Worm (Caenorhabditis elegans) whole organism, L3 larva: ENCODE measurements around the gene R05A10.4.

Experiments
- aly-2 ChIP-seq: fragments of 150-350 bp; optimal IDR thresholded peaks from 2 replicates; lab custom pipeline; 2014; ENCODE audit warnings: missing biosample characterization, missing genetic modification characterization
- ama-1 ChIP-seq: fragments of 150-350 bp; optimal IDR thresholded peaks from 2 replicates; lab custom pipeline; 2018
- ceh-16 ChIP-seq: sonication (generic microtip); optimal IDR thresholded peaks from 2 replicates; lab custom pipeline; 2017; ENCODE audit warnings: missing biosample characterization, missing genetic modification characterization
- ceh-28 ChIP-seq: fragments of 150-350 bp; optimal IDR thresholded peaks from 2 replicates; lab custom pipeline; 2014; ENCODE audit warnings: missing biosample characterization, missing genetic modification reagents, missing genetic modification characterization
- ceh-82 ChIP-seq: fragments of 150-350 bp; optimal IDR thresholded peaks from 2 replicates; lab custom pipeline; 2014; ENCODE audit warnings: missing biosample characterization, missing genetic modification characterization
- ceh-9 ChIP-seq: sonication (generic microtip); optimal IDR thresholded peaks from 2 replicates; lab custom pipeline; 2018; ENCODE audit warnings: missing biosample characterization, missing genetic modification characterization
- egl-27 ChIP-seq: sonication (generic microtip); optimal IDR thresholded peaks from 4 replicates; lab custom pipeline; 2017; ENCODE audit warnings: missing biosample characterization, missing genetic modification reagents, missing genetic modification characterization
- egl-5 ChIP-seq: fragments of 150-350 bp; optimal IDR thresholded peaks from 2 replicates; lab custom pipeline; 2017; ENCODE audit warnings: missing biosample characterization, missing genetic modification reagents, missing genetic modification characterization, inconsistent platforms
- elt-1 ChIP-seq: fragments of 150-350 bp; optimal IDR thresholded peaks from 2 replicates; lab custom pipeline; 2014; ENCODE audit warnings: missing biosample characterization, missing genetic modification characterization
- elt-2 ChIP-seq: sonication (generic microtip); optimal IDR thresholded peaks from 2 replicates; lab custom pipeline; 2016; ENCODE audit warnings: missing genetic modification reagents, mild to moderate bottlenecking, missing genetic modification characterization, missing compliant biosample characterization
- elt-3 ChIP-seq, 3 experiments: fragments of 150-350 bp in 1 of 3; sonication (generic microtip) in 2 of 3; optimal IDR thresholded peaks; 2 replicates in 2 of 3; 4 replicates in 1 of 3; lab custom pipeline; 2014 to 2017; ENCODE audit warnings: missing biosample characterization in 3 of 3, missing genetic modification characterization in 3 of 3
- eor-1 ChIP-seq, 2 experiments: fragments of 150-350 bp; optimal IDR thresholded peaks; 2 replicates each; lab custom pipeline; 2014 to 2018; ENCODE audit warnings: missing biosample characterization in 2 of 2, missing genetic modification characterization in 2 of 2
- fos-1 ChIP-seq: fragments of 150-350 bp; optimal IDR thresholded peaks from 2 replicates; lab custom pipeline; 2014; ENCODE audit warnings: missing biosample characterization, missing genetic modification characterization
- hmg-11 ChIP-seq: sonication (generic microtip); optimal IDR thresholded peaks from 2 replicates; lab custom pipeline; 2016; ENCODE audit warnings: missing genetic modification characterization, missing compliant biosample characterization
- lin-39 ChIP-seq: fragments of 150-350 bp; optimal IDR thresholded peaks from 2 replicates; lab custom pipeline; 2018; ENCODE audit warnings: missing biosample characterization, missing genetic modification reagents, missing genetic modification characterization
- lsy-12 ChIP-seq: sonication (generic microtip); optimal IDR thresholded peaks from 2 replicates; lab custom pipeline; 2016; ENCODE audit warnings: mild to moderate bottlenecking, missing genetic modification characterization, missing compliant biosample characterization
- mdl-1 ChIP-seq: fragments of 150-350 bp; optimal IDR thresholded peaks from 2 replicates; lab custom pipeline; 2014; ENCODE audit warnings: missing biosample characterization, missing genetic modification characterization
- nfya-1 ChIP-seq: sonication (generic microtip); optimal IDR thresholded peaks from 2 replicates; lab custom pipeline; 2017; ENCODE audit warnings: missing genetic modification characterization, mild to moderate bottlenecking, missing compliant biosample characterization, antibody characterized with exemption, moderate library complexity; ENCODE audit not compliant: insufficient read depth
- nhr-11 ChIP-seq: fragments of 150-350 bp; optimal IDR thresholded peaks from 2 replicates; lab custom pipeline; 2014; ENCODE audit warnings: missing biosample characterization, missing genetic modification characterization
- nhr-12 ChIP-seq: fragments of 150-350 bp; optimal IDR thresholded peaks from 2 replicates; lab custom pipeline; 2014; ENCODE audit warnings: missing biosample characterization, missing genetic modification characterization
- nhr-23 ChIP-seq: fragments of 150-350 bp; optimal IDR thresholded peaks from 2 replicates; lab custom pipeline; 2014; ENCODE audit warnings: missing biosample characterization, missing genetic modification reagents, missing genetic modification characterization
- nhr-25 ChIP-seq: sonication (generic microtip); optimal IDR thresholded peaks from 2 replicates; lab custom pipeline; 2017; ENCODE audit warnings: missing biosample characterization, missing genetic modification characterization
- nhr-28 ChIP-seq: fragments of 150-350 bp; optimal IDR thresholded peaks from 2 replicates; lab custom pipeline; 2014; ENCODE audit warnings: missing biosample characterization, missing genetic modification characterization
- nhr-43 ChIP-seq: sonication (generic microtip); optimal IDR thresholded peaks from 2 replicates; lab custom pipeline; 2016; ENCODE audit warnings: mild to moderate bottlenecking, missing genetic modification characterization, missing compliant biosample characterization; ENCODE audit not compliant: poor library complexity, severe bottlenecking
- nhr-67 ChIP-seq: fragments of 150-350 bp; optimal IDR thresholded peaks from 2 replicates; lab custom pipeline; 2014; ENCODE audit warnings: missing biosample characterization, missing genetic modification characterization
- nhr-76 ChIP-seq: fragments of 150-350 bp; sonication (generic microtip); optimal IDR thresholded peaks from 5 replicates; lab custom pipeline; 2014; ENCODE audit warnings: missing biosample characterization, missing genetic modification characterization
- pha-4 ChIP-seq: fragments of 150-350 bp; optimal IDR thresholded peaks from 2 replicates; lab custom pipeline; 2014; ENCODE audit warnings: missing biosample characterization, missing genetic modification reagents, missing genetic modification characterization
- pqm-1 ChIP-seq: fragments of 150-350 bp; optimal IDR thresholded peaks from 2 replicates; lab custom pipeline; 2017; ENCODE audit warnings: missing biosample characterization, missing genetic modification characterization, inconsistent platforms
- sea-2 ChIP-seq: fragments of 150-350 bp; sonication (generic microtip); optimal IDR thresholded peaks from 4 replicates; lab custom pipeline; 2014; ENCODE audit warnings: missing biosample characterization, missing genetic modification reagents, missing genetic modification characterization
- skn-1 ChIP-seq: fragments of 150-350 bp; optimal IDR thresholded peaks from 2 replicates; lab custom pipeline; 2014; ENCODE audit warnings: missing biosample characterization, missing genetic modification characterization
- snpc-4 ChIP-seq: fragments of 150-350 bp; optimal IDR thresholded peaks from 2 replicates; lab custom pipeline; 2014; ENCODE audit warnings: missing biosample characterization, missing genetic modification characterization
- tbx-2 ChIP-seq: sonication (generic microtip); optimal IDR thresholded peaks from 2 replicates; lab custom pipeline; 2016; ENCODE audit warnings: mild to moderate bottlenecking, missing genetic modification characterization, missing compliant biosample characterization
- unc-39 ChIP-seq: sonication (generic microtip); optimal IDR thresholded peaks from 4 replicates; lab custom pipeline; 2017; ENCODE audit warnings: missing biosample characterization, missing genetic modification characterization
- zag-1 ChIP-seq: fragments of 150-350 bp; optimal IDR thresholded peaks from 2 replicates; lab custom pipeline; 2014; ENCODE audit warnings: missing biosample characterization, missing genetic modification characterization
- ztf-4 ChIP-seq: fragments of 150-350 bp; optimal IDR thresholded peaks from 2 replicates; lab custom pipeline; 2014; ENCODE audit warnings: missing biosample characterization, missing genetic modification characterization

Gene R05A10.4

ce11 chrIV:14172181-14172580, at the start of gene R05A10.4:
Gene R05A10.4 (plus strand): TSS chrIV:14172481.
- TF ChIP-seq nhr-28 = no peak
- no peak for TF ChIP-seq snpc-4 (tag; lab: Kevin White, UChicago)
- TF ChIP-seq pqm-1 (tag; lab: Kevin White, UChicago) = no peak
- TF ChIP-seq lin-39 (tag; lab: Kevin White, UChicago) = no peak
- TF ChIP-seq nhr-76 = no peak
- TF ChIP-seq elt-1 (tag; lab: Kevin White, UChicago) = no peak
- no peak for TF ChIP-seq nhr-12
- TF ChIP-seq elt-3 (tag; optimal IDR thresholded peaks at IDR 0.05; lab: Kevin White, UChicago) = no peak
- no peak for TF ChIP-seq lsy-12 (tag; lab: Kevin White, UChicago)
- no peak for TF ChIP-seq ztf-4 (tag; lab: Kevin White, UChicago)
- no peak for TF ChIP-seq nhr-23 (tag; lab: Kevin White, UChicago)
- no peak for TF ChIP-seq tbx-2

ce11 chrIV:14123956-14124355, 48.3 kb upstream of the R05A10.4 start, which contains the start of gene nkcc-1:
Gene nkcc-1 (minus strand): TSS chrIV:14124056.
- TF ChIP-seq ceh-16 (tag; lab: Kevin White, UChicago) (no peak), zag-1 (tag; lab: Kevin White, UChicago) (no peak), mdl-1 (no peak), ceh-9 (tag; lab: Kevin White, UChicago) (no peak), nhr-11 (tag; lab: Kevin White, UChicago) (no peak), hmg-11 (tag; lab: Kevin White, UChicago) (no peak), fos-1 (no peak)

- TF ChIP-seq elt-2 (tag; lab: Kevin White, UChicago) (peak; percentile 69), nfya-1 (tag; lab: Kevin White, UChicago) (peak; percentile 66), lin-39 (tag; lab: Kevin White, UChicago) (peak; percentile 58), snpc-4 (tag; lab: Kevin White, UChicago) (no peak)
- TF ChIP-seq, all 47 proteins: peak for 3
Observed at ce11 chrIV:14127805-14128610, 44.3 kb upstream of the R05A10.4 start, which contains the start of gene H12I19.115. Gene H12I19.115 (minus strand): TSS chrIV:14127855.

ce11 chrIV:14129091-14129490, 43.2 kb upstream of the R05A10.4 start, which contains the start of gene srz-42:
Gene srz-42 (plus strand): TSS chrIV:14129391.
- TF ChIP-seq unc-39 (tag; lab: Kevin White, UChicago) (no peak), ama-1 (lab: Kevin White, UChicago) (no peak), ceh-82 (tag; lab: Kevin White, UChicago) (no peak), zag-1 (tag; lab: Kevin White, UChicago) (no peak), nhr-25 (tag; lab: Kevin White, UChicago) (no peak), lsy-12 (tag; lab: Kevin White, UChicago) (no peak), snpc-4 (tag; lab: Kevin White, UChicago) (no peak), fos-1 (no peak), eor-1 (tag; optimal IDR thresholded peaks at IDR 0.05; lab: Kevin White, UChicago) (no peak), elt-2 (tag; lab: Kevin White, UChicago) (no peak), elt-1 (tag; lab: Kevin White, UChicago) (no peak), aly-2 (tag; lab: Kevin White, UChicago) (no peak)

ce11 chrIV:14131770-14132169, 40.5 kb upstream of the R05A10.4 start, which contains the start of gene srz-59:
Gene srz-59 (plus strand): TSS chrIV:14132070.
- TF ChIP-seq nhr-43 (tag; lab: Kevin White, UChicago) (no peak), tbx-2 (no peak), egl-5 (tag; lab: Kevin White, UChicago) (no peak), elt-2 (tag; lab: Kevin White, UChicago) (no peak), ama-1 (lab: Kevin White, UChicago) (no peak), ceh-28 (tag; lab: Kevin White, UChicago) (no peak), nhr-12 (no peak), ceh-82 (tag; lab: Kevin White, UChicago) (no peak), pha-4 (tag; lab: Kevin White, UChicago) (no peak), egl-27 (tag; lab: Kevin White, UChicago) (no peak), lin-39 (tag; lab: Kevin White, UChicago) (no peak), zag-1 (tag; lab: Kevin White, UChicago) (no peak), ceh-16 (tag; lab: Kevin White, UChicago) (no peak), lsy-12 (tag; lab: Kevin White, UChicago) (no peak), skn-1 (tag; lab: Kevin White, UChicago) (no peak), sea-2 (GFP tag; lab: Kevin White, UChicago) (no peak), pqm-1 (tag; lab: Kevin White, UChicago) (no peak), snpc-4 (tag; lab: Kevin White, UChicago) (no peak), nhr-67 (tag; lab: Kevin White, UChicago) (no peak), nhr-11 (tag; lab: Kevin White, UChicago) (no peak)
- TF ChIP-seq, all 47 proteins: peak for 0
